Fruit fly (Drosophila melanogaster): ENCODE data around the gene CG2854.

Gene CG2854

DNA sequence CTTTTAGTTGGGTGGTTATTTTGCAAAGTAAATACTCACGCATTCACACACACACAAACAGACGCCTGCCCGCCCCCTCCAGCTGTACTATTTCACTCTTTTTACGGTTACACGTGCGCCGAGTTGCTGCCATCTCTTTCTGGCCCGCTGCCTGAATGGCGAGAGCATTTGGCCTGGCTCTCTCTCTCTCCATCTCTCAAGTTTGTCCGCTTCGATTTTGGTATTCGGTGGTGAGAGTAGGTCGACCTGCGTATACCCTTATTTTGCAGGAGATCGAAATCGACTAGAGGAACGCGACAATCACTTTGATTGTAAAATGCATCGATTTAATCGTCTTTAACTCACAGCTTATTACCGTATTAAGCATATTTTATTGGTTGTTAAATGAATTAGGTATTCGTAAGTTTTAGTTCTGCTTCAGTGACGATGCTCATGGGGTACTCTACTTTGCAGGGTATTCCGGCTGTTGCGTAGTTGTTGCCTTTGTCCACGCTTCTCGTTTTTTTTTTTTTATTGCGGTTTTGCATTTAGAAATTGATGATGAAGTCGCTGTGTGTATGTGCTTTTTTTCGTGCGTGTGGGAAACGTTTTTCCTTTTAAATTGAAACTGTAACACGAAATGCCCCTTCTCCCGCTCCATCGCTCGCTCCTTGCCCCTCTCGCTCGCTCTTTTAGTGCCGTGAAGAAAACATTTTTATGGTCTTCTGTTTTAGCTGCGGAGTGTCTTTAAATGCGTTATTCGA is 23.0 kb upstream of the CG2854 start:
- TF ChIP-seq CG8301 (tag; optimal IDR thresholded peaks at IDR 0.05) (peak; percentile 82), gl (tag; optimal IDR thresholded peaks at IDR 0.05) (peak; percentile 68), CG32121 (GFP tag; IDR thresholded peaks at IDR 0.05) (peak; percentile 56; the same call in 1 of the 2 replicates), fd96Ca (GFP tag; IDR thresholded peaks at IDR 0.05) (peak; percentile 68; the same call in 2 of the 3 replicates), EcR (GFP tag; optimal IDR thresholded peaks at IDR 0.05) (peak; percentile 68), CG9948 (tag; optimal IDR thresholded peaks at IDR 0.05) (peak; percentile 63), CG14655 (GFP tag; optimal IDR thresholded peaks at IDR 0.05) (peak; percentile 80), CG10348 (GFP tag; IDR thresholded peaks at IDR 0.05) (no peak; the same call in 1 of the 2 replicates), CG8159 (tag; optimal IDR thresholded peaks at IDR 0.05) (peak; percentile 81), rn (GFP tag; IDR thresholded peaks at IDR 0.05) (peak; percentile 43; the same call in 1 of the 2 replicates), Ets98B (GFP tag; IDR thresholded peaks at IDR 0.05) (peak; percentile 66), CG12605 (GFP tag; IDR thresholded peaks at IDR 0.05) (peak; percentile 56), CG15710 (tag; optimal IDR thresholded peaks at IDR 0.05) (peak; percentile 76), Pif1B (GFP tag; optimal IDR thresholded peaks at IDR 0.05) (peak; percentile 87), CG4496 (GFP tag; IDR thresholded peaks at IDR 0.05) (peak; percentile 65; the same call in 1 of the 3 replicates), CG17806 (tag; optimal IDR thresholded peaks at IDR 0.05) (peak; percentile 76), Snoo (tag; optimal IDR thresholded peaks at IDR 0.05) (peak; percentile 75), Pif1A (GFP tag; optimal IDR thresholded peaks at IDR 0.05) (peak; percentile 87), CG34367 (tag; optimal IDR thresholded peaks at IDR 0.05) (peak; percentile 70), D1 (tag; optimal IDR thresholded peaks at IDR 0.05) (peak; percentile 35), CG13204 (GFP tag; optimal IDR thresholded peaks at IDR 0.05) (peak; percentile 53)

DNA sequence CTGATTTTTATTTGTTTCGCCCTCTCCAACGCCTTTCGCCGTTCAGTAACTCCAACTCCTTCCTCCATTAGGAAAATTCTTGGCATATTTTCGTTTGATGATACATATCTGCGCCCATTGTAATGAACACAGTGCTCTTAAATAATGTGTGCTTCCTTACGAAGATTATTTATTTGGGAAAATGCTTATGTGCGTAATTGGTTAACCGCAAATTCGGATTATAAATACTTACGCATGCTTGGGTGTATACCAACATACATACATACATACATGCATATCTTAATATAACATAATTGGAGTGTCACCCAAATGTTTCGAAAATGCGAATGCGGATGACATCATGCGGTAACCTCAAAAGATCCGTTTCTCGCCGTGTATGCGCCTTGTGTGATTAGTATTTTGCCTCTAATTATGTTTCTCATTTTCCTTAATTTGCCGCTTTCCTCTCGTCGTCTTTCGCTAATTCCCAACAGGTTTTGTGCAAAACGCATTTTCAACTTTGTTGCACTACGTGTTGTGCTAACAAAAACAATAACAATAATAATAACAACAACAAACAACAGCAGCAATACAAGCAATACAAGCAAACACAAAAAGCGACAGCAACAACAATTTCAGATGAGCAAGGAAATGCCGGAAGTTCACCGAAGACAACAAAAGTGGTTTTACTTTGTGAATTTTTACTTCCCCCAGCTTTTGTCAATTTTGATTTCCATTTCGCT is 22.3 kb upstream of the CG2854 start:
- no peak for TF ChIP-seq D1 (tag; optimal IDR thresholded peaks at IDR 0.05)
- no peak for TF ChIP-seq Pif1B (GFP tag; optimal IDR thresholded peaks at IDR 0.05)
- no peak for TF ChIP-seq CG4496 (GFP tag; IDR thresholded peaks at IDR 0.05)
- peak; percentile 53 for TF ChIP-seq CG14655 (GFP tag; optimal IDR thresholded peaks at IDR 0.05)
- TF ChIP-seq CG9948 (tag; optimal IDR thresholded peaks at IDR 0.05): peak; percentile 0
- TF ChIP-seq CG8301 (tag; optimal IDR thresholded peaks at IDR 0.05): peak; percentile 41
- TF ChIP-seq Ets98B (GFP tag; IDR thresholded peaks at IDR 0.05): no peak

DNA sequence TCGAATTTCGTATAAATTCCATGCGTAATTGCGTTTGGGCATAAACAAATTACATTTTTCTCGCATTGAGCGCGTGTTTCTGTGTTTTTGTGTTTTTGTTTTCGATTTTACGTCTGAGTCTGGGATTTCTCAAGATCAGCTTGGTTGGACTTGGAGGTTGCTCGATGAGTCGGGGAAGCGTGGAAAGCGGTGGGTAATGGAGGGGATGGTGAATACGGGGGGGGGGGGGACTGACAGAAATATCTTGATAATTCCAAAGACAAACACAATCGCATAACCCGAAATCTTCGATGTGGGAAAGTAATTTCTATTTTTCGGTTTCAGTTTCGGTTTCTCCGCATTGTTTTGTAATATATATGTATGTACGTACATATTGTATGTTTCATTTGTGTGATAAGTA is 21.6 kb upstream of the CG2854 start:
- TF ChIP-seq fd96Ca (GFP tag; IDR thresholded peaks at IDR 0.05) (no peak), CG4496 (GFP tag; IDR thresholded peaks at IDR 0.05) (no peak), CG15710 (tag; optimal IDR thresholded peaks at IDR 0.05) (no peak)

DNA sequence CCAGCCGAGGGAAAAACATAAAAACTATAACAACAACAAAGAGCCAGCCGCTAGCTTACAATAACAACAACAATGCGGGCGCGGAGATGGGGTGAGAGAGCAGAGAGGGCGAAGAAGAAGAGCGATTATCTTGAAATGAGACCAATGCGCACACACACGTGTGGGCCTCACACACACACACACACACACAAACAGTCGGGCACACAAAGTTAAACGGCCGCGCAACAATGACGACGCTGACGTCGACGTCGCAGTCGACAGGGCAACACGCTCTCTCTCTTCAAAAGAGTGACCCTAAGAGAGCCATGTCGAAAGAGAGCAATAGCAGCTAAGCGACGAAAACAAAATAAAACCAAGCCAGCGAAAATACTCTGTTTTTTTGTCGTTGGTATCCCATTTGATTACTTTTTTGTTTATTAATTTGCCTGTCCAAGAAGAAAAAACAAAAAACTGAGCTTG is 21.1 kb upstream of the CG2854 start:
- peak; percentile 30 for TF ChIP-seq CG13204 (GFP tag; optimal IDR thresholded peaks at IDR 0.05)
- TF ChIP-seq CG32121 (GFP tag; IDR thresholded peaks at IDR 0.05): peak; percentile 12; the same call in 1 of the 2 replicates
- TF ChIP-seq gl (tag; optimal IDR thresholded peaks at IDR 0.05): peak; percentile 10
- peak; percentile 33; the same call in 1 of the 2 replicates for TF ChIP-seq CG12605 (GFP tag; IDR thresholded peaks at IDR 0.05)
- TF ChIP-seq CG8301 (tag; optimal IDR thresholded peaks at IDR 0.05): no peak
- peak; percentile 19; the same call in 1 of the 2 replicates for TF ChIP-seq Ets98B (GFP tag; IDR thresholded peaks at IDR 0.05)
- TF ChIP-seq CG9948 (tag; optimal IDR thresholded peaks at IDR 0.05): no peak
- peak; percentile 92 for TF ChIP-seq EcR (GFP tag; optimal IDR thresholded peaks at IDR 0.05)

DNA sequence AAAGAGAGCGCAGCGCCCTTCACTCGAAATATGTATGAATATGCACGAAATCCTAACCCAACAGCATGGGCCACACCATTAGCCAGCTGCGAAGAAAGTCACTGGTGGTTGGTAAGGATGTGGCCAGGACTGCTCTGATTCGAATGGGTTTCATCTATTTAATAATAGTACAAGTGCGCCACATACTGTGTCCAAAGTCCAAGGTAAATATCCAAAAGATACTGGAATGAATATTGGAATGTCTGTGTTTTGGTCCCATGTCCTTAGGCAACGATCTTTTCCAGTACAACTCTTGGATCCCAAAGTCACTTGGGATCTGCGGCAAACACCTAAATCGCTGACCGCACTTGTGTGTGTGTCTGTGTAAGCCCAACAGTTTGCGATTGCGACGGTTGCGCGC is 20.6 kb upstream of the CG2854 start:
- TF ChIP-seq Pif1A (GFP tag; optimal IDR thresholded peaks at IDR 0.05) (peak; percentile 76), Pif1B (GFP tag; optimal IDR thresholded peaks at IDR 0.05) (peak; percentile 73), CG8301 (tag; optimal IDR thresholded peaks at IDR 0.05) (peak; percentile 78), EcR (GFP tag; optimal IDR thresholded peaks at IDR 0.05) (no peak), CG10348 (GFP tag; IDR thresholded peaks at IDR 0.05) (0 out of 2 replicates have a peak, but pooled peaks have one; percentile 25), gl (tag; optimal IDR thresholded peaks at IDR 0.05) (no peak), CG4496 (GFP tag; IDR thresholded peaks at IDR 0.05) (peak; percentile 53; the same call in 2 of the 3 replicates), CG8159 (tag; optimal IDR thresholded peaks at IDR 0.05) (peak; percentile 68), D1 (tag; optimal IDR thresholded peaks at IDR 0.05) (peak; percentile 17), rn (GFP tag; IDR thresholded peaks at IDR 0.05) (peak; percentile 27; the same call in 1 of the 2 replicates), CG9948 (tag; optimal IDR thresholded peaks at IDR 0.05) (peak; percentile 65), CG15710 (tag; optimal IDR thresholded peaks at IDR 0.05) (peak; percentile 51), Snoo (tag; optimal IDR thresholded peaks at IDR 0.05) (peak; percentile 61), CG17806 (tag; optimal IDR thresholded peaks at IDR 0.05) (peak; percentile 56), CG13204 (GFP tag; optimal IDR thresholded peaks at IDR 0.05) (no peak), CG34367 (tag; optimal IDR thresholded peaks at IDR 0.05) (peak; percentile 53), Ets98B (GFP tag; IDR thresholded peaks at IDR 0.05) (no peak; the same call in 1 of the 2 replicates), CG12605 (GFP tag; IDR thresholded peaks at IDR 0.05) (no peak), CG32121 (GFP tag; IDR thresholded peaks at IDR 0.05) (peak; percentile 53), fd96Ca (GFP tag; IDR thresholded peaks at IDR 0.05) (peak; percentile 66), CG14655 (GFP tag; optimal IDR thresholded peaks at IDR 0.05) (peak; percentile 85)
